Fruit fly (Drosophila melanogaster): Measurements from ENCODE around the gene spel1.
A peak's percentile ranks its signal among the peaks of the same experiment; 100 is the strongest.

Gene spel1

DNA sequence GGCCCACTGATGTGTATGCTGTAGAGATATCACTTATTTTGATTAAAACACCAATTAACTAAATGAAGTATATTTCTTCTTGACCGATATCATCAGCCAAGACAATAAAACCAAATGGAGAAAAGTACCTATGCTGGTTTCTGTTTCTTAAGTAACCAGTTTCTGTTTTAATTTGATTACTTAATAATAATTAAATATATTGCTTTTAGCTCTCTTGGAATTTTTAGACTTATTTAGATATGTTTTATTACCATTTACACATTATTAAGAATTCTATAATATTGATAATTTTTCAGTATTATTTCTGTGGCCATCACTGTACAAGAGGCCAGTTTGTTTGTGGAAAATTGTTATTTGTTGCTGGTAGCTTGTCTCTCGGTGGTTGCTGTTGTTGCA lies 5.4 kb downstream of the spel1 start:
- TF ChIP-seq CG9139 (GFP tag; optimal IDR thresholded peaks at IDR 0.05) (peak; percentile 34), CG6163 (GFP tag; IDR thresholded peaks at IDR 0.05) (peak; percentile 67; the same call in 1 of the 3 replicates), fd85E (GFP tag; optimal IDR thresholded peaks at IDR 0.05) (no peak), CG6276 (GFP tag; optimal IDR thresholded peaks at IDR 0.05) (peak; percentile 94), lz (GFP tag; optimal IDR thresholded peaks at IDR 0.05) (peak; percentile 9), CG10669 (GFP tag; optimal IDR thresholded peaks at IDR 0.05) (peak; percentile 63), CG3032 (tag; optimal IDR thresholded peaks at IDR 0.05) (peak; percentile 71), dsx (GFP tag; optimal IDR thresholded peaks at IDR 0.05; ENCODE audit: poor library complexity, severe bottlenecking) (peak; percentile 70), Blimp-1 (GFP tag; optimal IDR thresholded peaks at IDR 0.05) (peak; percentile 45), CG11762 (GFP tag; optimal IDR thresholded peaks at IDR 0.05; ENCODE audit: insufficient read depth) (peak; percentile 71), CG16779 (tag; optimal IDR thresholded peaks at IDR 0.05) (peak; percentile 70), CG10631 (GFP tag; optimal IDR thresholded peaks at IDR 0.05) (peak; percentile 41), Sox15 (GFP tag; optimal IDR thresholded peaks at IDR 0.05) (peak; percentile 36), fd59A (GFP tag; optimal IDR thresholded peaks at IDR 0.05) (peak; percentile 24), CG3919 (GFP tag; optimal IDR thresholded peaks at IDR 0.05) (peak; percentile 76), CG8319 (GFP tag; optimal IDR thresholded peaks at IDR 0.05) (peak; percentile 25), Smox (GFP tag; optimal IDR thresholded peaks at IDR 0.05) (no peak), Sox14 (GFP tag; optimal IDR thresholded peaks at IDR 0.05) (no peak), svp (GFP tag) (peak; percentile 87), CG1621 (tag; optimal IDR thresholded peaks at IDR 0.05) (no peak), CG11294 (GFP tag; IDR thresholded peaks at IDR 0.05) (peak; percentile 63), esn (GFP tag; optimal IDR thresholded peaks at IDR 0.05) (no peak), CG8632 (GFP tag; optimal IDR thresholded peaks at IDR 0.05) (peak; percentile 15), vri (GFP tag; optimal IDR thresholded peaks at IDR 0.05) (no peak), dac (GFP tag; optimal IDR thresholded peaks at IDR 0.05) (no peak), Eip93F (GFP tag; optimal IDR thresholded peaks at IDR 0.05) (no peak), Ets96B (tag; optimal IDR thresholded peaks at IDR 0.05) (peak; percentile 75), CG8119 (GFP tag; IDR thresholded peaks at IDR 0.05) (no peak; the same call in 2 of the 3 replicates), cyc (GFP tag; optimal IDR thresholded peaks at IDR 0.05) (peak; percentile 64), Hr38 (GFP tag; optimal IDR thresholded peaks at IDR 0.05) (no peak), Ets21C (GFP tag; optimal IDR thresholded peaks at IDR 0.05) (no peak), CG7368 (GFP tag; optimal IDR thresholded peaks at IDR 0.05) (peak; percentile 57), topi (GFP tag; optimal IDR thresholded peaks at IDR 0.05) (peak; percentile 66), eg (GFP tag; IDR thresholded peaks at IDR 0.05) (peak; percentile 75), acj6 (GFP tag; optimal IDR thresholded peaks at IDR 0.05) (no peak), CG15336 (GFP tag; IDR thresholded peaks at IDR 0.05) (peak; percentile 18; the same call in 1 of the 2 replicates), net (GFP tag; optimal IDR thresholded peaks at IDR 0.05) (peak; percentile 70), pdm3 (GFP tag; optimal IDR thresholded peaks at IDR 0.05) (no peak), CG6792 (GFP tag; optimal IDR thresholded peaks at IDR 0.05) (peak; percentile 47), CG34406 (GFP tag; optimal IDR thresholded peaks at IDR 0.05) (no peak), Gug (GFP tag; IDR thresholded peaks at IDR 0.05) (peak; percentile 58), CG4318 (GFP tag; optimal IDR thresholded peaks at IDR 0.05) (peak; percentile 71), Eip78C (GFP tag) (peak; percentile 95), achi (GFP tag; optimal IDR thresholded peaks at IDR 0.05) (peak; percentile 17), CG32006 (GFP tag; optimal IDR thresholded peaks at IDR 0.05) (peak; percentile 67), Sox102F (GFP tag; optimal IDR thresholded peaks at IDR 0.05) (no peak), ss (GFP tag; optimal IDR thresholded peaks at IDR 0.05) (peak; percentile 72 to 76), CG6854 (GFP tag; optimal IDR thresholded peaks at IDR 0.05) (peak; percentile 68), salr (GFP tag; optimal IDR thresholded peaks at IDR 0.05) (peak in 1 of 2 experiments; percentile 77), CG6808 (GFP tag; optimal IDR thresholded peaks at IDR 0.05) (peak; percentile 80), CG31627 (GFP tag; optimal IDR thresholded peaks at IDR 0.05) (peak; percentile 22), Hr4 (GFP tag; optimal IDR thresholded peaks at IDR 0.05) (peak; percentile 87)

Measured in whole organism, prepupa.